Worm (Caenorhabditis elegans): ENCODE results near the gene hyl-1.

- no peak for TF ChIP-seq W03F9.2 (tag; optimal IDR thresholded peaks at IDR 0.05)
- no peak for TF ChIP-seq dao-5 (tag; optimal IDR thresholded peaks at IDR 0.05)
Observed at ce11 chrIV:8519949-8520348, 19.0 kb upstream of the hyl-1 start.
